Fruit fly (Drosophila melanogaster) whole organism, embryonic: ENCODE data around the gene ana1.

Experiments
- Bdp1 ChIP-seq: fragments of 200-800 bp; sonication (Bioruptor generic); optimal IDR thresholded peaks from 3 replicates; lab custom pipeline; 2016; ENCODE audit warnings: missing biosample characterization, missing genetic modification characterization
- CG10431 ChIP-seq: fragments of 200-800 bp; sonication (Bioruptor generic); optimal IDR thresholded peaks from 3 replicates; lab custom pipeline; 2018; ENCODE audit warnings: missing biosample characterization, mild to moderate bottlenecking, missing genetic modification characterization
- CG11456 ChIP-seq: fragments of 200-800 bp; sonication (Bioruptor generic); IDR thresholded peaks from 3 replicates; pipeline ENCODE4 v1.3.6; 2022; ENCODE audit warnings: missing biosample characterization, missing genetic modification characterization
- CG12104 ChIP-seq: fragments of 200-800 bp; sonication (Bioruptor generic); optimal IDR thresholded peaks from 3 replicates; lab custom pipeline; 2016; ENCODE audit warnings: missing biosample characterization, missing genetic modification characterization
- CG12236 ChIP-seq: fragments of 200-800 bp; sonication (Bioruptor generic); optimal IDR thresholded peaks from 2 replicates; lab custom pipeline; 2016; ENCODE audit warnings: missing biosample characterization, missing genetic modification characterization
- CG12659 ChIP-seq: fragments of 200-800 bp; sonication (Bioruptor generic); optimal IDR thresholded peaks from 3 replicates; lab custom pipeline; 2017; ENCODE audit warnings: mild to moderate bottlenecking, missing biosample characterization, missing genetic modification reagents, missing genetic modification characterization
- CG14710 ChIP-seq: fragments of 200-800 bp; sonication (Bioruptor generic); optimal IDR thresholded peaks from 3 replicates; lab custom pipeline; 2019; ENCODE audit warnings: missing biosample characterization, mild to moderate bottlenecking, missing genetic modification characterization, moderate library complexity
- CG15514 ChIP-seq: fragments of 200-800 bp; sonication (Bioruptor generic); optimal IDR thresholded peaks from 3 replicates; lab custom pipeline; 2017; ENCODE audit warnings: missing biosample characterization, missing genetic modification characterization, mild to moderate bottlenecking, moderate library complexity, missing genetic modification reagents
- CG15601 ChIP-seq: fragments of 200-800 bp; sonication (Bioruptor generic); optimal IDR thresholded peaks from 3 replicates; lab custom pipeline; 2019; ENCODE audit warnings: missing biosample characterization, mild to moderate bottlenecking, missing genetic modification characterization, moderate library complexity
- CG18764 ChIP-seq: fragments of 200-800 bp; sonication (Bioruptor generic); optimal IDR thresholded peaks from 3 replicates; lab custom pipeline; 2016; ENCODE audit warnings: missing biosample characterization, missing genetic modification characterization
- CG2712 ChIP-seq: fragments of 200-800 bp; optimal IDR thresholded peaks from 3 replicates; lab custom pipeline; 2019; ENCODE audit warnings: missing biosample characterization, mild to moderate bottlenecking, missing genetic modification characterization, moderate library complexity
- CG31365 ChIP-seq: fragments of 200-800 bp; sonication (Bioruptor generic); optimal IDR thresholded peaks from 2 replicates; lab custom pipeline; 2018; ENCODE audit warnings: missing biosample characterization, mild to moderate bottlenecking, missing genetic modification characterization
- CG4282 ChIP-seq: fragments of 200-800 bp; sonication (Bioruptor generic); optimal IDR thresholded peaks from 2 replicates; lab custom pipeline; 2016; ENCODE audit warnings: missing biosample characterization, missing genetic modification characterization
- CG4328 ChIP-seq: fragments of 200-800 bp; sonication (Bioruptor generic); optimal IDR thresholded peaks from 3 replicates; lab custom pipeline; 2017; ENCODE audit warnings: missing biosample characterization, missing genetic modification reagents, missing genetic modification characterization
- CG4707 ChIP-seq: fragments of 200-800 bp; sonication (Bioruptor generic); optimal IDR thresholded peaks from 2 replicates; lab custom pipeline; 2018; ENCODE audit warnings: missing biosample characterization, mild to moderate bottlenecking, missing genetic modification characterization, moderate library complexity
- CG4730 ChIP-seq: fragments of 200-800 bp; sonication (Bioruptor generic); IDR thresholded peaks from 2 replicates; pipeline ENCODE4 v1.3.6; 2022; ENCODE audit warnings: missing biosample characterization, missing genetic modification characterization
- CG6254 ChIP-seq: fragments of 200-800 bp; sonication (Bioruptor generic); optimal IDR thresholded peaks from 3 replicates; lab custom pipeline; 2017; ENCODE audit warnings: mild to moderate bottlenecking, missing biosample characterization, missing genetic modification reagents, missing genetic modification characterization
- CG7987 ChIP-seq: fragments of 200-800 bp; sonication (Bioruptor generic); optimal IDR thresholded peaks from 2 replicates; lab custom pipeline; 2018; ENCODE audit warnings: missing biosample characterization, mild to moderate bottlenecking, missing genetic modification characterization, moderate library complexity
- CG8478 ChIP-seq: fragments of >200 bp; optimal IDR thresholded peaks from 2 replicates; lab custom pipeline; 2018
- CG8944 ChIP-seq: fragments of 200-800 bp; sonication (Bioruptor generic); optimal IDR thresholded peaks from 3 replicates; lab custom pipeline; 2016; ENCODE audit warnings: missing biosample characterization, missing genetic modification characterization
- CHES-1-like ChIP-seq: fragments of 200-800 bp; sonication (Bioruptor generic); optimal IDR thresholded peaks from 2 replicates; lab custom pipeline; 2016; ENCODE audit warnings: missing biosample characterization, missing genetic modification characterization
- CTCF ChIP-seq: fragments of 200-800 bp; sonication (Bioruptor generic); optimal IDR thresholded peaks from 2 replicates; lab custom pipeline; 2017; ENCODE audit warnings: missing biosample characterization, mild to moderate bottlenecking, missing genetic modification characterization, moderate library complexity
- D19B ChIP-seq: fragments of 200-800 bp; sonication (Bioruptor generic); optimal IDR thresholded peaks from 2 replicates; lab custom pipeline; 2017; ENCODE audit warnings: missing biosample characterization, mild to moderate bottlenecking, missing genetic modification characterization
- Dip2 ChIP-seq: fragments of 200-800 bp; sonication (Bioruptor generic); IDR thresholded peaks from 2 replicates; pipeline ENCODE4 v1.3.6; 2022; ENCODE audit warnings: missing biosample characterization, missing genetic modification characterization
- Eip74EF ChIP-seq, 2 experiments: fragments of 200-800 bp in 1 of 2; fragments of >200 bp in 1 of 2; sonication (Bioruptor generic) in 1 of 2; optimal IDR thresholded peaks; 2 replicates each; lab custom pipeline; 2017 to 2019; ENCODE audit warnings: missing biosample characterization in 2 of 2, missing genetic modification characterization in 2 of 2, mild to moderate bottlenecking in 1 of 2, moderate library complexity in 1 of 2
- Fer3 ChIP-seq: fragments of 200-800 bp; sonication (Bioruptor generic); optimal IDR thresholded peaks from 2 replicates; lab custom pipeline; 2018; ENCODE audit warnings: missing biosample characterization, mild to moderate bottlenecking, missing genetic modification characterization, moderate library complexity
- HLHmδ ChIP-seq: fragments of 200-800 bp; sonication (Bioruptor generic); optimal IDR thresholded peaks from 2 replicates; lab custom pipeline; 2018; ENCODE audit warnings: missing biosample characterization, mild to moderate bottlenecking, missing genetic modification characterization, moderate library complexity
- MBD-R2 ChIP-seq: fragments of 200-800 bp; sonication (Bioruptor generic); IDR thresholded peaks from 2 replicates; pipeline ENCODE4 v1.3.6; 2022; ENCODE audit warnings: missing biosample characterization, missing genetic modification characterization
- NK7.1 ChIP-seq: fragments of 200-800 bp; sonication (Bioruptor generic); optimal IDR thresholded peaks from 3 replicates; lab custom pipeline; 2016; ENCODE audit warnings: missing biosample characterization, missing genetic modification characterization
- Nf-YA ChIP-seq: fragments of 200-800 bp; sonication (Bioruptor generic); IDR thresholded peaks from 2 replicates; pipeline ENCODE4 v1.3.6; 2022; ENCODE audit warnings: missing biosample characterization, missing genetic modification characterization
- Opbp ChIP-seq: fragments of 200-800 bp; sonication (Bioruptor generic); IDR thresholded peaks from 3 replicates; pipeline ENCODE4 v1.3.6; 2022; ENCODE audit warnings: missing biosample characterization, missing genetic modification characterization; ENCODE audit not compliant: partially characterized antibody
- Ravus ChIP-seq: fragments of 200-800 bp; sonication (Bioruptor generic); IDR thresholded peaks from 2 replicates; pipeline ENCODE4 v1.3.6; 2022; ENCODE audit warnings: missing biosample characterization, missing genetic modification characterization
- Rfx ChIP-seq: fragments of 200-800 bp; sonication (Bioruptor generic); IDR thresholded peaks from 2 replicates; pipeline ENCODE4 v1.3.6; 2022; ENCODE audit warnings: missing biosample characterization, missing genetic modification characterization
- Vsx1 ChIP-seq: fragments of 200-800 bp; sonication (Bioruptor generic); optimal IDR thresholded peaks from 2 replicates; lab custom pipeline; 2017; ENCODE audit warnings: missing biosample characterization, mild to moderate bottlenecking, missing genetic modification characterization, missing genetic modification reagents
- aop ChIP-seq: fragments of 200-800 bp; sonication (Bioruptor generic); IDR thresholded peaks from 2 replicates; pipeline ENCODE4 v1.3.6; 2022; ENCODE audit warnings: missing biosample characterization, missing genetic modification characterization
- ap ChIP-seq: fragments of 200-800 bp; sonication (Bioruptor generic); IDR thresholded peaks from 2 replicates; pipeline ENCODE4 v1.3.6; 2022; ENCODE audit warnings: missing biosample characterization, missing genetic modification characterization
- ato ChIP-seq: fragments of 200-800 bp; sonication (Bioruptor generic); IDR thresholded peaks from 2 replicates; pipeline ENCODE4 v1.3.6; 2022; ENCODE audit warnings: missing biosample characterization, missing genetic modification characterization; ENCODE audit not compliant: partially characterized antibody
- bbx ChIP-seq: fragments of 200-800 bp; sonication (Bioruptor generic); IDR thresholded peaks from 2 replicates; pipeline ENCODE4 v1.3.6; 2022; ENCODE audit warnings: missing biosample characterization, missing genetic modification characterization; ENCODE audit not compliant: partially characterized antibody
- bcd ChIP-seq: fragments of 200-800 bp; sonication (Bioruptor generic); optimal IDR thresholded peaks from 2 replicates; lab custom pipeline; 2017; ENCODE audit warnings: missing biosample characterization, mild to moderate bottlenecking, missing genetic modification characterization
- br ChIP-seq: fragments of >200 bp; optimal IDR thresholded peaks from 2 replicates; lab custom pipeline; 2017
- fd3F ChIP-seq: fragments of 200-800 bp; sonication (Bioruptor generic); optimal IDR thresholded peaks from 2 replicates; lab custom pipeline; 2018; ENCODE audit warnings: missing biosample characterization, mild to moderate bottlenecking, missing genetic modification characterization, moderate library complexity
- ftz-f1 ChIP-seq: fragments of 200-800 bp; sonication (Bioruptor generic); optimal IDR thresholded peaks from 2 replicates; lab custom pipeline; 2016; ENCODE audit warnings: missing biosample characterization, missing genetic modification characterization
- jing ChIP-seq: fragments of 200-800 bp; sonication (Bioruptor generic); optimal IDR thresholded peaks from 2 replicates; lab custom pipeline; 2018; ENCODE audit warnings: missing biosample characterization, mild to moderate bottlenecking, missing genetic modification characterization
- lmd ChIP-seq: fragments of 200-800 bp; sonication (Bioruptor generic); IDR thresholded peaks from 2 replicates; pipeline ENCODE4 v1.3.6; 2022; ENCODE audit warnings: missing biosample characterization, missing genetic modification characterization
- oc ChIP-seq: fragments of 200-800 bp; sonication (Bioruptor generic); optimal IDR thresholded peaks from 2 replicates; lab custom pipeline; 2018; ENCODE audit warnings: missing biosample characterization, mild to moderate bottlenecking, missing genetic modification characterization, moderate library complexity
- pho ChIP-seq: fragments of 200-800 bp; sonication (Bioruptor generic); optimal IDR thresholded peaks from 2 replicates; lab custom pipeline; 2016; ENCODE audit warnings: missing biosample characterization, missing genetic modification characterization
- slou ChIP-seq: fragments of 200-800 bp; sonication (Bioruptor generic); optimal IDR thresholded peaks from 3 replicates; lab custom pipeline; 2016; ENCODE audit warnings: missing biosample characterization, missing genetic modification characterization
- sna ChIP-seq: fragments of 200-800 bp; sonication (Bioruptor generic); IDR thresholded peaks from 2 replicates; pipeline ENCODE4 v1.3.6; 2022; ENCODE audit warnings: missing biosample characterization, missing genetic modification characterization; ENCODE audit not compliant: partially characterized antibody
- sqz ChIP-seq: fragments of 200-800 bp; sonication (Bioruptor generic); optimal IDR thresholded peaks from 3 replicates; lab custom pipeline; 2018; ENCODE audit warnings: missing biosample characterization, mild to moderate bottlenecking, missing genetic modification characterization
- sr ChIP-seq: fragments of 200-800 bp; sonication (Bioruptor generic); IDR thresholded peaks from 3 replicates; pipeline ENCODE4 v1.3.6; 2022; ENCODE audit warnings: missing biosample characterization, missing genetic modification characterization
- ttk ChIP-seq: fragments of 200-800 bp; sonication (Bioruptor generic); IDR thresholded peaks from 2 replicates; pipeline ENCODE4 v2.1.2; 2022; ENCODE audit warnings: missing biosample characterization, missing genetic modification characterization
- wor ChIP-seq: fragments of 200-800 bp; sonication (Bioruptor generic); IDR thresholded peaks from 2 replicates; pipeline ENCODE4 v1.3.6; 2022; ENCODE audit warnings: missing biosample characterization, missing genetic modification characterization

Gene ana1

dm6 chr3R:24565748-24566239, 35.4 kb downstream of the ana1 start (continued):
- TF ChIP-seq CG12659 (GFP tag; lab: Kevin White, UChicago) (peak; percentile 39), ttk (GFP tag; lab: Robert Waterston, UW) (no peak), CG8478 (lab: Kevin White, UChicago) (no peak), jing (GFP tag; lab: Kevin White, UChicago) (no peak), sr (GFP tag; lab: Robert Waterston, UW) (peak; percentile 97; the same call in 2 of the 3 replicates), sna (GFP tag; lab: Robert Waterston, UW) (no peak), CG4328 (GFP tag; lab: Kevin White, UChicago) (peak; percentile 82), aop (GFP tag; lab: Robert Waterston, UW) (no peak), pho (GFP tag; lab: Kevin White, UChicago) (peak; percentile 32), CTCF (GFP tag; lab: Kevin White, UChicago) (peak; percentile 62), D19B (no peak), Ravus (GFP tag; lab: Robert Waterston, UW) (no peak), CG10431 (GFP tag; lab: Kevin White, UChicago) (peak; percentile 78), Eip74EF (GFP tag; optimal IDR thresholded peaks at IDR 0.05; lab: Kevin White, UChicago) (peak in 1 of 2 experiments; percentile 85), Fer3 (tag; lab: Kevin White, UChicago) (peak; percentile 28), sqz (GFP tag; lab: Kevin White, UChicago) (peak; percentile 60), CG4282 (GFP tag; lab: Kevin White, UChicago) (no peak), Nf-YA (GFP tag; lab: Robert Waterston, UW) (peak; percentile 19; the same call in 1 of the 2 replicates), wor (GFP tag; lab: Robert Waterston, UW) (no peak), bcd (GFP tag; lab: Kevin White, UChicago) (no peak), CG12236 (GFP tag; lab: Kevin White, UChicago) (peak; percentile 42), lmd (GFP tag; lab: Robert Waterston, UW) (no peak), CG11456 (no peak), CG18764 (no peak), ap (GFP tag; lab: Robert Waterston, UW) (no peak), CG4730 (GFP tag; lab: Robert Waterston, UW) (no peak; the same call in 1 of the 2 replicates), CG8944 (no peak), ftz-f1 (GFP tag; lab: Kevin White, UChicago) (peak; percentile 92), CHES-1-like (GFP tag; lab: Kevin White, UChicago) (no peak), CG7987 (GFP tag; lab: Kevin White, UChicago) (peak; percentile 88), bbx (GFP tag; lab: Robert Waterston, UW) (no peak), CG15601 (tag; lab: Kevin White, UChicago) (peak; percentile 82), Vsx1 (GFP tag; lab: Kevin White, UChicago) (peak; percentile 70), oc (tag; lab: Kevin White, UChicago) (peak; percentile 56), Opbp (no peak), ato (no peak), br (no peak), Bdp1 (no peak), Rfx (GFP tag; lab: Robert Waterston, UW) (peak; percentile 49; the same call in 1 of the 2 replicates), CG12104 (GFP tag; lab: Kevin White, UChicago) (peak; percentile 47), CG6254 (peak; percentile 38), slou (GFP tag; lab: Kevin White, UChicago) (no peak), CG2712 (tag; lab: Kevin White, UChicago) (peak; percentile 47), fd3F (no peak), HLHmδ (GFP tag; lab: Kevin White, UChicago) (no peak), CG14710 (tag; lab: Kevin White, UChicago) (peak; percentile 4), NK7.1 (GFP tag; lab: Kevin White, UChicago) (no peak), CG31365 (tag; lab: Kevin White, UChicago) (peak; percentile 58), Dip2 (GFP tag; lab: Robert Waterston, UW) (no peak), CG15514 (GFP tag; lab: Kevin White, UChicago) (peak; percentile 79), MBD-R2 (GFP tag; lab: Robert Waterston, UW) (no peak; the same call in 1 of the 2 replicates), CG4707 (peak; percentile 68)
